Fruit fly (Drosophila melanogaster): Measurements from ENCODE around the gene CG34178.

The CG34178 gene

DNA sequence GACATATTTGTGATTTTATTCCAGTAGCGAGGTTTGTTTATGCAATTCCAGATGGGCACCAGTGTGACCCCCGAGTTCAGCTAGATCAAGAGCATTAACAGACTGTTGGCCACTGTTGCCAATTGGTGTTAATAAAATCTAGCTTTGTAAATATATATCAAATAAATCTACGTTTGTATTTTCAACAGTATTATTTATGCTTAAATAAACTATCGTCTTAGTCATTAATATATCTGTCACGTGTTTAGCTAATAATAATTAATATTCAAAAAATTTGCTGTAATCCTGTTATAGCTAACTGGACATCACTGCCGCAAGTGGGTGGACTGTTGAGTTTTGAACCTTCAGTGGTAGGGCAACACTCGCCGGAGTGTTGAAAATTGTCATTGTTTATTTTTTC is 25.8 kb downstream of the CG34178 start, which contains the start of the genes mRpL27 and CG15435 (continued):
- TF ChIP-seq CG3838 (GFP tag; optimal IDR thresholded peaks at IDR 0.05) (no peak), CG11560 (tag; IDR thresholded peaks at IDR 0.05) (no peak), Med (GFP tag) (peak; percentile 79), Awh (GFP tag; IDR thresholded peaks at IDR 0.05) (no peak), CG8478 (optimal IDR thresholded peaks at IDR 0.05) (no peak), knrl (GFP tag; IDR thresholded peaks at IDR 0.05; ENCODE audit: partially characterized antibody) (no peak), CG18619 (GFP tag; optimal IDR thresholded peaks at IDR 0.05) (no peak), CG6254 (GFP tag; optimal IDR thresholded peaks at IDR 0.05) (no peak), Nf-YA (GFP tag; IDR thresholded peaks at IDR 0.05) (no peak), CG11695 (GFP tag; IDR thresholded peaks at IDR 0.05) (no peak), CG6683 (GFP tag; optimal IDR thresholded peaks at IDR 0.05) (peak; percentile 27), Ssrp (tag; optimal IDR thresholded peaks at IDR 0.05) (no peak), CG7839 (tag; optimal IDR thresholded peaks at IDR 0.05) (peak; percentile 49), zfh1 (GFP tag; IDR thresholded peaks at IDR 0.05) (no peak), CG8290 (GFP tag; optimal IDR thresholded peaks at IDR 0.05) (peak; percentile 16), CG8290 (tag; optimal IDR thresholded peaks at IDR 0.05) (peak in 1 of 2 experiments; percentile 36), CG33213 (GFP tag; optimal IDR thresholded peaks at IDR 0.05) (no peak), ewg (GFP tag; optimal IDR thresholded peaks at IDR 0.05) (peak; percentile 24), lilli (GFP tag; optimal IDR thresholded peaks at IDR 0.05) (peak; percentile 49), stc (GFP tag; IDR thresholded peaks at IDR 0.05) (no peak), jigr1 (GFP tag; IDR thresholded peaks at IDR 0.05) (no peak), Oaz (GFP tag; IDR thresholded peaks at IDR 0.05) (no peak), CG11696 (GFP tag; IDR thresholded peaks at IDR 0.05) (no peak), tx (GFP tag; optimal IDR thresholded peaks at IDR 0.05) (no peak), TFAM (GFP tag; optimal IDR thresholded peaks at IDR 0.05) (no peak), CG5180 (GFP tag; optimal IDR thresholded peaks at IDR 0.05) (no peak), CG12391 (tag; optimal IDR thresholded peaks at IDR 0.05) (peak; percentile 68), emc (GFP tag; optimal IDR thresholded peaks at IDR 0.05) (no peak), usp (GFP tag; optimal IDR thresholded peaks at IDR 0.05) (no peak), CG5245 (GFP tag; optimal IDR thresholded peaks at IDR 0.05) (no peak), CG3065 (GFP tag; optimal IDR thresholded peaks at IDR 0.05) (no peak), CG14667 (GFP tag; IDR thresholded peaks at IDR 0.05) (no peak), CG4404 (GFP tag; IDR thresholded peaks at IDR 0.05) (no peak), CG11398 (GFP tag; optimal IDR thresholded peaks at IDR 0.05) (no peak), mld (GFP tag; IDR thresholded peaks at IDR 0.05; ENCODE audit: partially characterized antibody) (no peak), nmo (GFP tag; optimal IDR thresholded peaks at IDR 0.05) (peak; percentile 78), gro (GFP tag; optimal IDR thresholded peaks at IDR 0.05) (no peak), Side (GFP tag; optimal IDR thresholded peaks at IDR 0.05) (no peak), CG4730 (GFP tag; IDR thresholded peaks at IDR 0.05) (no peak), cad (GFP tag; optimal IDR thresholded peaks at IDR 0.05) (no peak), sqz (GFP tag; optimal IDR thresholded peaks at IDR 0.05) (no peak), gt (GFP tag; IDR thresholded peaks at IDR 0.05) (no peak), cwo (GFP tag; optimal IDR thresholded peaks at IDR 0.05) (no peak), CG16863 (GFP tag; optimal IDR thresholded peaks at IDR 0.05) (no peak), CG7963 (GFP tag; IDR thresholded peaks at IDR 0.05; ENCODE audit: partially characterized antibody) (no peak), gce (GFP tag; IDR thresholded peaks at IDR 0.05) (no peak), da (GFP tag; optimal IDR thresholded peaks at IDR 0.05) (no peak), CG32532 (GFP tag; IDR thresholded peaks at IDR 0.05) (peak; percentile 49), chinmo (GFP tag; IDR thresholded peaks at IDR 0.05; ENCODE audit: partially characterized antibody) (no peak), Atf6 (GFP tag; IDR thresholded peaks at IDR 0.05) (no peak), CG14014 (GFP tag; IDR thresholded peaks at IDR 0.05) (no peak), danr (GFP tag; IDR thresholded peaks at IDR 0.05) (no peak), CG13624 (GFP tag; optimal IDR thresholded peaks at IDR 0.05) (no peak), CG32772 (GFP tag; IDR thresholded peaks at IDR 0.05) (no peak)
